Fruit fly (Drosophila melanogaster) whole organism, pupa: ENCODE data around the gene Gr94a.

Source experiments
- CG12605 ChIP-seq: fragments of 200-800 bp; sonication (Bioruptor generic); IDR thresholded peaks from 2 replicates; pipeline ENCODE4 v1.3.6; 2022; ENCODE audit warnings: missing biosample characterization, missing genetic modification characterization
- CG13204 ChIP-seq: fragments of 200-800 bp; sonication (Bioruptor generic); optimal IDR thresholded peaks from 2 replicates; lab custom pipeline; 2018; ENCODE audit warnings: missing biosample characterization, mild to moderate bottlenecking, missing genetic modification characterization, moderate library complexity
- CG8159 ChIP-seq: fragments of 200-800 bp; sonication (Bioruptor generic); optimal IDR thresholded peaks from 3 replicates; lab custom pipeline; 2018; ENCODE audit warnings: missing biosample characterization, mild to moderate bottlenecking, missing genetic modification characterization, moderate library complexity
- CG9948 ChIP-seq: fragments of 200-800 bp; sonication (Bioruptor generic); optimal IDR thresholded peaks from 2 replicates; lab custom pipeline; 2018; ENCODE audit warnings: missing biosample characterization, mild to moderate bottlenecking, missing genetic modification characterization, moderate library complexity
- EcR ChIP-seq: fragments of 200-800 bp; sonication (Bioruptor generic); optimal IDR thresholded peaks from 3 replicates; lab custom pipeline; 2019; ENCODE audit warnings: missing biosample characterization, missing genetic modification characterization, mild to moderate bottlenecking, moderate library complexity, missing genetic modification reagents

- no peak for TF ChIP-seq EcR (GFP tag; lab: Kevin White, UChicago)
- no peak for TF ChIP-seq CG8159
- TF ChIP-seq CG13204 (GFP tag; lab: Kevin White, UChicago): no peak
- TF ChIP-seq CG9948 (tag; lab: Kevin White, UChicago): no peak
- no peak for TF ChIP-seq CG12605
Measured at dm6 chr3R:23053135-23053730, 1.7 kb downstream of the Gr94a start.
